Worm (Caenorhabditis elegans) whole organism, L2 larva: ENCODE data around the gene glct-6.

Source experiments
- C34F6.9 ChIP-seq: fragments of 150-350 bp; optimal IDR thresholded peaks from 2 replicates; lab custom pipeline; 2014; ENCODE audit warnings: missing biosample characterization, missing genetic modification characterization
- F13H6.1 ChIP-seq: sonication (generic microtip); optimal IDR thresholded peaks from 2 replicates; lab custom pipeline; 2016; ENCODE audit warnings: missing genetic modification characterization, missing compliant biosample characterization
- R02D3.7 ChIP-seq: fragments of 150-350 bp; optimal IDR thresholded peaks from 2 replicates; lab custom pipeline; 2014; ENCODE audit warnings: missing biosample characterization, missing genetic modification characterization
- Y55F3AM.14 ChIP-seq: fragments of 200-800 bp; sonication (Bioruptor generic); optimal IDR thresholded peaks from 2 replicates; lab custom pipeline; 2018; ENCODE audit warnings: mild to moderate bottlenecking, missing genetic modification characterization, missing compliant biosample characterization
- ZK546.5 ChIP-seq: sonication (generic microtip); optimal IDR thresholded peaks from 2 replicates; lab custom pipeline; 2017; ENCODE audit warnings: missing biosample characterization, missing genetic modification characterization
- alr-1 ChIP-seq: fragments of 150-350 bp; optimal IDR thresholded peaks from 2 replicates; lab custom pipeline; 2014; ENCODE audit warnings: missing biosample characterization, missing genetic modification characterization
- aly-2 ChIP-seq: fragments of 150-350 bp; optimal IDR thresholded peaks from 2 replicates; lab custom pipeline; 2014; ENCODE audit warnings: missing biosample characterization, missing genetic modification characterization
- ama-1 ChIP-seq: fragments of 150-350 bp; optimal IDR thresholded peaks from 2 replicates; lab custom pipeline; 2018; ENCODE audit warnings: inconsistent platforms
- blmp-1 ChIP-seq: sonication (generic microtip); optimal IDR thresholded peaks from 2 replicates; lab custom pipeline; 2017; ENCODE audit warnings: missing genetic modification characterization, mild to moderate bottlenecking, missing compliant biosample characterization, antibody characterized with exemption, moderate library complexity; ENCODE audit not compliant: insufficient read depth
- ceh-16 ChIP-seq: fragments of 150-350 bp; optimal IDR thresholded peaks from 2 replicates; lab custom pipeline; 2014; ENCODE audit warnings: missing biosample characterization, missing genetic modification characterization
- ceh-82 ChIP-seq: fragments of 150-350 bp; optimal IDR thresholded peaks from 2 replicates; lab custom pipeline; 2014; ENCODE audit warnings: missing biosample characterization, missing genetic modification characterization
- crh-2 ChIP-seq: sonication (generic microtip); optimal IDR thresholded peaks from 2 replicates; lab custom pipeline; 2017; ENCODE audit warnings: missing biosample characterization, missing genetic modification characterization
- dmd-4 ChIP-seq: sonication (generic microtip); optimal IDR thresholded peaks from 2 replicates; lab custom pipeline; 2017; ENCODE audit warnings: missing biosample characterization, missing genetic modification characterization
- egl-27 ChIP-seq: sonication (generic microtip); optimal IDR thresholded peaks from 3 replicates; lab custom pipeline; 2017; ENCODE audit warnings: missing biosample characterization, missing genetic modification reagents, missing genetic modification characterization
- elt-1 ChIP-seq: fragments of 150-350 bp; optimal IDR thresholded peaks from 2 replicates; lab custom pipeline; 2014; ENCODE audit warnings: missing biosample characterization, missing genetic modification characterization
- elt-3 ChIP-seq: sonication (generic microtip); optimal IDR thresholded peaks from 2 replicates; lab custom pipeline; 2017; ENCODE audit warnings: missing biosample characterization, missing genetic modification characterization
- fos-1 ChIP-seq: fragments of 150-350 bp; optimal IDR thresholded peaks from 2 replicates; lab custom pipeline; 2014; ENCODE audit warnings: missing biosample characterization, missing genetic modification characterization
- gmeb-1 ChIP-seq: fragments of 150-350 bp; optimal IDR thresholded peaks from 2 replicates; lab custom pipeline; 2014; ENCODE audit warnings: missing biosample characterization, missing genetic modification characterization
- lin-11 ChIP-seq: fragments of 150-350 bp; sonication (generic microtip); optimal IDR thresholded peaks from 2 replicates; lab custom pipeline; 2014; ENCODE audit warnings: missing biosample characterization, missing genetic modification characterization, inconsistent platforms, mixed read lengths
- lin-13 ChIP-seq: fragments of 150-350 bp; optimal IDR thresholded peaks from 2 replicates; lab custom pipeline; 2014; ENCODE audit warnings: missing biosample characterization, missing genetic modification reagents, missing genetic modification characterization
- lin-39 ChIP-seq: fragments of 150-350 bp; optimal IDR thresholded peaks from 2 replicates; lab custom pipeline; 2014; ENCODE audit warnings: missing biosample characterization, missing genetic modification reagents, missing genetic modification characterization
- lsy-2 ChIP-seq, 2 experiments: fragments of 150-350 bp in 1 of 2; sonication (generic microtip) in 1 of 2; optimal IDR thresholded peaks; 2 replicates each; lab custom pipeline; 2014 to 2017; ENCODE audit warnings: missing biosample characterization in 2 of 2, missing genetic modification characterization in 2 of 2
- mab-5 ChIP-seq: fragments of 150-350 bp; optimal IDR thresholded peaks from 2 replicates; lab custom pipeline; 2014; ENCODE audit warnings: missing biosample characterization, missing genetic modification characterization
- mbf-1 ChIP-seq: sonication (generic microtip); optimal IDR thresholded peaks from 2 replicates; lab custom pipeline; 2017; ENCODE audit warnings: missing biosample characterization, missing genetic modification characterization
- mdl-1 ChIP-seq, 2 experiments: fragments of 150-350 bp in 1 of 2; sonication (generic microtip) in 1 of 2; optimal IDR thresholded peaks; 2 replicates each; lab custom pipeline; 2017; ENCODE audit warnings: missing biosample characterization in 2 of 2, missing genetic modification characterization in 2 of 2
- nhr-10 ChIP-seq: sonication (generic microtip); optimal IDR thresholded peaks from 2 replicates; lab custom pipeline; 2017; ENCODE audit warnings: missing biosample characterization, missing genetic modification characterization
- nhr-11 ChIP-seq: fragments of 150-350 bp; optimal IDR thresholded peaks from 2 replicates; lab custom pipeline; 2014; ENCODE audit warnings: missing biosample characterization, missing genetic modification characterization
- nhr-12 ChIP-seq: fragments of 150-350 bp; optimal IDR thresholded peaks from 2 replicates; lab custom pipeline; 2014; ENCODE audit warnings: missing biosample characterization, missing genetic modification characterization
- nhr-129 ChIP-seq: fragments of 150-350 bp; optimal IDR thresholded peaks from 2 replicates; lab custom pipeline; 2014; ENCODE audit warnings: missing biosample characterization, missing genetic modification characterization
- nhr-21 ChIP-seq: fragments of 150-350 bp; optimal IDR thresholded peaks from 2 replicates; lab custom pipeline; 2014; ENCODE audit warnings: missing biosample characterization, missing genetic modification characterization
- nhr-23 ChIP-seq: fragments of 150-350 bp; optimal IDR thresholded peaks from 2 replicates; lab custom pipeline; 2014; ENCODE audit warnings: missing biosample characterization, missing genetic modification reagents, missing genetic modification characterization
- nhr-237 ChIP-seq: fragments of 150-350 bp; optimal IDR thresholded peaks from 2 replicates; lab custom pipeline; 2014; ENCODE audit warnings: missing biosample characterization, missing genetic modification characterization
- nhr-25 ChIP-seq: fragments of 150-350 bp; sonication (generic microtip); optimal IDR thresholded peaks from 3 replicates; lab custom pipeline; 2014; ENCODE audit warnings: missing biosample characterization, missing genetic modification characterization
- nhr-6 ChIP-seq: fragments of 150-350 bp; optimal IDR thresholded peaks from 2 replicates; lab custom pipeline; 2014; ENCODE audit warnings: missing biosample characterization, missing genetic modification characterization
- nhr-77 ChIP-seq: fragments of 150-350 bp; optimal IDR thresholded peaks from 2 replicates; lab custom pipeline; 2014; ENCODE audit warnings: missing biosample characterization, missing genetic modification characterization
- peb-1 ChIP-seq: fragments of 150-350 bp; optimal IDR thresholded peaks from 2 replicates; lab custom pipeline; 2014; ENCODE audit warnings: missing biosample characterization, missing genetic modification characterization
- sem-4 ChIP-seq: fragments of 150-350 bp; optimal IDR thresholded peaks from 2 replicates; lab custom pipeline; 2014; ENCODE audit warnings: missing biosample characterization, missing genetic modification reagents, missing genetic modification characterization
- skn-1 ChIP-seq: sonication (generic microtip); optimal IDR thresholded peaks from 2 replicates; lab custom pipeline; 2017; ENCODE audit warnings: missing biosample characterization, missing genetic modification characterization
- sma-3 ChIP-seq: sonication (generic microtip); optimal IDR thresholded peaks from 2 replicates; lab custom pipeline; 2016; ENCODE audit warnings: missing genetic modification reagents, missing genetic modification characterization, missing compliant biosample characterization
- sma-9 ChIP-seq, 2 experiments: fragments of 150-350 bp in 1 of 2; sonication (generic microtip) in 1 of 2; optimal IDR thresholded peaks; 2 replicates each; lab custom pipeline; 2014 to 2016; ENCODE audit warnings: missing genetic modification characterization in 2 of 2, mild to moderate bottlenecking in 1 of 2, missing biosample characterization in 1 of 2, missing compliant biosample characterization in 1 of 2, missing genetic modification reagents in 1 of 2, moderate library complexity in 1 of 2
- snpc-4 ChIP-seq: fragments of 150-350 bp; optimal IDR thresholded peaks from 2 replicates; lab custom pipeline; 2014; ENCODE audit warnings: missing biosample characterization, missing genetic modification characterization
- unc-39 ChIP-seq: fragments of 150-350 bp; optimal IDR thresholded peaks from 2 replicates; lab custom pipeline; 2014; ENCODE audit warnings: missing biosample characterization, missing genetic modification characterization
- unc-55 ChIP-seq: fragments of 150-350 bp; sonication (generic microtip); optimal IDR thresholded peaks from 3 replicates; lab custom pipeline; 2014; ENCODE audit warnings: missing biosample characterization, missing genetic modification reagents, missing genetic modification characterization
- unc-62 ChIP-seq: fragments of 150-350 bp; optimal IDR thresholded peaks from 2 replicates; lab custom pipeline; 2014; ENCODE audit warnings: missing biosample characterization, missing genetic modification reagents, missing genetic modification characterization
- zag-1 ChIP-seq: fragments of 150-350 bp; optimal IDR thresholded peaks from 2 replicates; lab custom pipeline; 2014; ENCODE audit warnings: missing biosample characterization, missing genetic modification characterization
- ztf-11 ChIP-seq: sonication (generic microtip); optimal IDR thresholded peaks from 2 replicates; lab custom pipeline; 2017; ENCODE audit warnings: missing biosample characterization, missing genetic modification characterization
- ztf-4 ChIP-seq: fragments of 150-350 bp; optimal IDR thresholded peaks from 2 replicates; lab custom pipeline; 2014; ENCODE audit warnings: missing biosample characterization, missing genetic modification characterization

glct-6 gene

DNA sequence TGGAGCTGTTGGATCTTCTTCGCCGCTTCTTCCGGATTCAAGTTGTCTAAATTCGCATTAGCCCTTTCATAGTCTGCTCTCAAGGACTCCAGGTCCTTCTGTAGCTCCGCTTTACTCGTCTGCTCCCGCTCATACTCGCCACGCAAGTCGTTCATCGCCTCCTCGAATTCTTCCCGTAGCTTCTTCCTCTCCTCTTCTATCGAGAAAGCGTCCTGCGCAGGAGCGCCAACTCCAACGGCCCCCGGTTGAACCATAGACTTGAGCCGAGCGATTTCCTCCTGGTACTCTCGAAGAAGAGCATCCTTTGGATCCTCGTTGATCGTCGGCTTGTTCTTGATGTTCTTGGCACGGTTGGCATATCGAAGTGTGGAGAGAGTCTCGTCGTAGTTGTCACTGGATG lies 13.4 kb downstream of the glct-6 start:
- TF ChIP-seq snpc-4 (tag; lab: Kevin White, UChicago) (no peak), peb-1 (tag; lab: Kevin White, UChicago) (no peak), gmeb-1 (tag; lab: Kevin White, UChicago) (no peak), ZK546.5 (tag; lab: Kevin White, UChicago) (no peak), fos-1 (tag; lab: Kevin White, UChicago) (no peak), nhr-12 (tag; lab: Kevin White, UChicago) (no peak), skn-1 (tag; lab: Kevin White, UChicago) (no peak), blmp-1 (tag; lab: Kevin White, UChicago) (no peak), lin-11 (no peak), ama-1 (lab: Kevin White, UChicago) (no peak), lin-13 (no peak), aly-2 (tag; lab: Kevin White, UChicago) (no peak), unc-62 (GFP tag; lab: Kevin White, UChicago) (no peak), F13H6.1 (tag; lab: Kevin White, UChicago) (no peak)
- TF ChIP-seq, all 48 proteins: peak for 0

DNA sequence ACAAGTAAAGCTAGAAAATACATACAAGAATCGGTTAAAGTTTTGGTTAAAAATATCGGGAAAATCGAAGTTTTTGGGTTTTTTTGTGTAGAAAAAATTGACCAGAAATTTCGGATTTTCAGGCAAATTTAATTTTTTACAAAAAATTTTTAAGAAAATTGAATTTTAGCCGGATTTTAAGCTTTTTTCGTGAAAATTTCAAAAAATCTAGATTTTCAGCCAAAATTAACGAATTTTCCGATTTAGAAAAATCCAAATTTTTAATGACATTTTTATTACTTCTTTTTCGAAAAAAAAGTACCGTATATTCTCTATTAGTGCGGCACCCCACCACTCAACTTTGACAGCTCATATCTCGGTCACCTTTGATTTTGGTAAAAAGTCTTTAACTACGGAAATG lies 16.9 kb downstream of the glct-6 start, which contains the start of gene osm-3:
Gene osm-3 (minus strand): TSS at position 101 of the 400 bp plus-strand sequence.
- TF ChIP-seq dmd-4: no peak
- TF ChIP-seq sma-9 (GFP tag; optimal IDR thresholded peaks at IDR 0.05; lab: Kevin White, UChicago): no peak
- no peak for TF ChIP-seq sma-9 (tag; optimal IDR thresholded peaks at IDR 0.05; lab: Kevin White, UChicago)
- TF ChIP-seq F13H6.1 (tag; lab: Kevin White, UChicago): no peak
- no peak for TF ChIP-seq ama-1 (lab: Kevin White, UChicago)
- TF ChIP-seq nhr-23 (tag; lab: Kevin White, UChicago): no peak
- no peak for TF ChIP-seq nhr-129 (tag; lab: Kevin White, UChicago)
- TF ChIP-seq Y55F3AM.14 (GFP tag; lab: Kevin White, UChicago): no peak

- TF ChIP-seq elt-3 (tag; lab: Kevin White, UChicago): no peak
- TF ChIP-seq gmeb-1 (tag; lab: Kevin White, UChicago): peak; percentile 66
- peak; percentile 18 for TF ChIP-seq nhr-21 (tag; lab: Kevin White, UChicago)
- no peak for TF ChIP-seq ztf-11 (tag; lab: Kevin White, UChicago)
- no peak for TF ChIP-seq alr-1 (tag; lab: Kevin White, UChicago)
- no peak for TF ChIP-seq nhr-237
- TF ChIP-seq lsy-2 (tag; optimal IDR thresholded peaks at IDR 0.05; lab: Kevin White, UChicago): peak; percentile 33 to 80
- no peak for TF ChIP-seq nhr-12 (tag; lab: Kevin White, UChicago)
- TF ChIP-seq nhr-129 (tag; lab: Kevin White, UChicago): no peak
- no peak for TF ChIP-seq ztf-4 (tag; lab: Kevin White, UChicago)
- no peak for TF ChIP-seq egl-27
- TF ChIP-seq ceh-16 (tag; lab: Kevin White, UChicago): no peak
- peak; percentile 39 for TF ChIP-seq lin-13
- TF ChIP-seq sma-9 (GFP tag; optimal IDR thresholded peaks at IDR 0.05; lab: Kevin White, UChicago): peak; percentile 85
- no peak for TF ChIP-seq sma-9 (tag; optimal IDR thresholded peaks at IDR 0.05; lab: Kevin White, UChicago)
- peak; percentile 48 for TF ChIP-seq crh-2 (tag; lab: Kevin White, UChicago)
- TF ChIP-seq ceh-82 (tag; lab: Kevin White, UChicago): no peak
- no peak for TF ChIP-seq lin-39
- peak; percentile 61 for TF ChIP-seq C34F6.9 (tag; lab: Kevin White, UChicago)
- TF ChIP-seq unc-39 (tag; lab: Kevin White, UChicago): no peak
- TF ChIP-seq nhr-23 (tag; lab: Kevin White, UChicago): no peak
- no peak for TF ChIP-seq Y55F3AM.14 (GFP tag; lab: Kevin White, UChicago)
- TF ChIP-seq nhr-11: no peak
- TF ChIP-seq mbf-1 (tag; lab: Kevin White, UChicago): no peak
- TF ChIP-seq mab-5 (tag; lab: Kevin White, UChicago): peak; percentile 33
- TF ChIP-seq ZK546.5 (tag; lab: Kevin White, UChicago): no peak
- TF ChIP-seq ama-1 (lab: Kevin White, UChicago): no peak
- TF ChIP-seq nhr-10 (tag; lab: Kevin White, UChicago): no peak
- TF ChIP-seq sem-4: no peak
- peak; percentile 57 for TF ChIP-seq F13H6.1 (tag; lab: Kevin White, UChicago)
- TF ChIP-seq zag-1 (tag; lab: Kevin White, UChicago): no peak
- no peak for TF ChIP-seq elt-1 (tag; lab: Kevin White, UChicago)
- peak; percentile 67 for TF ChIP-seq R02D3.7 (tag; lab: Kevin White, UChicago)
- no peak for TF ChIP-seq nhr-6 (tag; lab: Kevin White, UChicago)
- no peak for TF ChIP-seq dmd-4
- no peak for TF ChIP-seq aly-2 (tag; lab: Kevin White, UChicago)
- no peak for TF ChIP-seq snpc-4 (tag; lab: Kevin White, UChicago)
- peak; percentile 49 for TF ChIP-seq nhr-25 (tag; lab: Kevin White, UChicago)
- TF ChIP-seq skn-1 (tag; lab: Kevin White, UChicago): no peak
- no peak for TF ChIP-seq mdl-1 (tag; optimal IDR thresholded peaks at IDR 0.05; lab: Kevin White, UChicago)
- peak; percentile 64 for TF ChIP-seq unc-55 (GFP tag; lab: Kevin White, UChicago)
- TF ChIP-seq lin-11: no peak
- TF ChIP-seq fos-1 (tag; lab: Kevin White, UChicago): peak; percentile 14
- TF ChIP-seq nhr-77: no peak
- peak; percentile 74 for TF ChIP-seq sma-3
These were observed 19.2 kb downstream of the glct-6 start, which contains the start of the genes algn-14 and M02B7.2 for ce11 chrIV:3803252-3803651. Gene algn-14, minus strand, starts transcription at chrIV:3803426. Gene M02B7.2, plus strand, starts transcription at chrIV:3803581.
